Worm (Caenorhabditis elegans) whole organism, L1 larva: ENCODE measurements around the gene F16G10.13.

Experiments used
- C16A3.4 ChIP-seq: fragments of 150-350 bp; optimal IDR thresholded peaks from 2 replicates; lab custom pipeline; 2014; ENCODE audit warnings: missing biosample characterization, missing genetic modification characterization
- C34B4.2 ChIP-seq: sonication (generic microtip); optimal IDR thresholded peaks from 2 replicates; lab custom pipeline; 2017; ENCODE audit warnings: mild to moderate bottlenecking, missing genetic modification characterization, missing compliant biosample characterization
- F16B12.6 ChIP-seq: fragments of 150-350 bp; optimal IDR thresholded peaks from 2 replicates; lab custom pipeline; 2014; ENCODE audit warnings: missing biosample characterization, missing genetic modification characterization
- Y116A8C.19 ChIP-seq: sonication (generic microtip); optimal IDR thresholded peaks from 2 replicates; lab custom pipeline; 2016; ENCODE audit warnings: missing compliant biosample characterization, missing genetic modification characterization, borderline replicate concordance
- aly-2 ChIP-seq: fragments of 150-350 bp; optimal IDR thresholded peaks from 2 replicates; lab custom pipeline; 2014; ENCODE audit warnings: missing biosample characterization, missing genetic modification characterization
- ceh-63 ChIP-seq: fragments of 200-800 bp; sonication (Bioruptor generic); optimal IDR thresholded peaks from 2 replicates; lab custom pipeline; 2018; ENCODE audit warnings: mild to moderate bottlenecking, missing genetic modification characterization, missing compliant biosample characterization
- ceh-82 ChIP-seq, 3 experiments: fragments of 150-350 bp in 1 of 3; sonication (generic microtip) in 2 of 3; optimal IDR thresholded peaks; 2 replicates each; lab custom pipeline; 2014 to 2017; ENCODE audit warnings: missing biosample characterization in 3 of 3, missing genetic modification characterization in 3 of 3
- ceh-88 ChIP-seq: fragments of 200-800 bp; sonication (Bioruptor generic); IDR thresholded peaks from 2 replicates; pipeline ENCODE4 v1.3.6; 2022; ENCODE audit warnings: missing genetic modification characterization, missing compliant biosample characterization
- dpl-1 ChIP-seq, 3 experiments: fragments of 150-350 bp in 2 of 3; sonication (generic microtip) in 1 of 3; optimal IDR thresholded peaks; 2 replicates each; lab custom pipeline; 2014 to 2017; ENCODE audit warnings: missing biosample characterization in 3 of 3, missing genetic modification characterization in 3 of 3, missing genetic modification reagents in 3 of 3
- efl-1 ChIP-seq, 4 experiments: fragments of 150-350 bp; optimal IDR thresholded peaks in 3 of 4; peaks in 1 of 4; 1 replicate in 1 of 4; 2 replicates in 3 of 4; lab custom pipeline; 2014; ENCODE audit warnings: missing biosample characterization in 2 of 4, missing genetic modification characterization in 2 of 4, missing genetic modification reagents in 2 of 4
- efl-3 ChIP-seq: fragments of 200-800 bp; sonication (Bioruptor generic); optimal IDR thresholded peaks from 2 replicates; lab custom pipeline; 2018; ENCODE audit warnings: mild to moderate bottlenecking, missing genetic modification characterization, missing compliant biosample characterization
- egl-27 ChIP-seq, 2 experiments: fragments of 150-350 bp in 1 of 2; sonication (generic microtip); optimal IDR thresholded peaks; 3 replicates each; lab custom pipeline; 2017 to 2018; ENCODE audit warnings: missing biosample characterization in 2 of 2, missing genetic modification characterization in 2 of 2, missing genetic modification reagents in 2 of 2
- elt-2 ChIP-seq: sonication (generic microtip); optimal IDR thresholded peaks from 2 replicates; lab custom pipeline; 2016; ENCODE audit warnings: missing genetic modification characterization, mild to moderate bottlenecking, inconsistent platforms, missing compliant biosample characterization, missing genetic modification reagents
- elt-3 ChIP-seq, 6 experiments: fragments of 150-350 bp in 1 of 6; sonication (generic microtip); optimal IDR thresholded peaks; 2 replicates each; lab custom pipeline; 2017 to 2018; ENCODE audit warnings: missing biosample characterization in 6 of 6, missing genetic modification characterization in 6 of 6, inconsistent platforms in 1 of 6
- ets-5 ChIP-seq: fragments of 200-800 bp; sonication (Bioruptor generic); IDR thresholded peaks from 2 replicates; pipeline ENCODE4 v1.3.6; 2022; ENCODE audit warnings: missing genetic modification characterization, missing compliant biosample characterization
- fkh-10 ChIP-seq: sonication (generic microtip); optimal IDR thresholded peaks from 2 replicates; lab custom pipeline; 2017; ENCODE audit warnings: missing biosample characterization, missing genetic modification reagents, missing genetic modification characterization
- fkh-4 ChIP-seq: sonication (generic microtip); optimal IDR thresholded peaks from 2 replicates; lab custom pipeline; 2016; ENCODE audit warnings: missing compliant biosample characterization, missing genetic modification characterization, borderline replicate concordance
- fkh-8 ChIP-seq: sonication (generic microtip); optimal IDR thresholded peaks from 2 replicates; lab custom pipeline; 2016; ENCODE audit warnings: mild to moderate bottlenecking, missing genetic modification characterization, missing compliant biosample characterization
- fos-1 ChIP-seq: fragments of 150-350 bp; optimal IDR thresholded peaks from 2 replicates; lab custom pipeline; 2014; ENCODE audit warnings: missing biosample characterization, missing genetic modification characterization
- hlh-17 ChIP-seq: fragments of 200-800 bp; sonication (Bioruptor generic); optimal IDR thresholded peaks from 2 replicates; lab custom pipeline; 2018; ENCODE audit warnings: missing genetic modification characterization, mild to moderate bottlenecking, missing compliant biosample characterization, moderate library complexity, borderline replicate concordance
- hpl-2 ChIP-seq: fragments of 150-350 bp; optimal IDR thresholded peaks from 2 replicates; lab custom pipeline; 2014; ENCODE audit warnings: missing biosample characterization, missing genetic modification reagents, missing genetic modification characterization
- irx-1 ChIP-seq: sonication (generic microtip); optimal IDR thresholded peaks from 2 replicates; lab custom pipeline; 2016; ENCODE audit warnings: missing genetic modification characterization, missing compliant biosample characterization
- isw-1 ChIP-seq: fragments of 200-800 bp; sonication (Bioruptor generic); IDR thresholded peaks from 2 replicates; pipeline ENCODE4 v1.3.6; 2022; ENCODE audit warnings: missing genetic modification characterization, missing compliant biosample characterization
- lin-13 ChIP-seq: fragments of 150-350 bp; optimal IDR thresholded peaks from 2 replicates; lab custom pipeline; 2014; ENCODE audit warnings: missing biosample characterization, missing genetic modification reagents, missing genetic modification characterization
- lin-14 ChIP-seq: fragments of 200-800 bp; sonication (Bioruptor generic); optimal IDR thresholded peaks from 2 replicates; lab custom pipeline; 2018; ENCODE audit warnings: mild to moderate bottlenecking, missing genetic modification characterization, moderate library complexity, missing compliant biosample characterization
- lin-15B ChIP-seq: fragments of 150-350 bp; sonication (generic microtip); optimal IDR thresholded peaks from 3 replicates; lab custom pipeline; 2014; ENCODE audit warnings: missing biosample characterization, missing genetic modification characterization
- lsy-2 ChIP-seq, 2 experiments: fragments of 150-350 bp; optimal IDR thresholded peaks; 2 replicates each; lab custom pipeline; 2014; ENCODE audit warnings: missing biosample characterization in 2 of 2, missing genetic modification characterization in 2 of 2
- mdl-1 ChIP-seq, 2 experiments: fragments of 150-350 bp; optimal IDR thresholded peaks; 2 replicates each; lab custom pipeline; 2014 to 2017; ENCODE audit warnings: missing biosample characterization in 2 of 2, missing genetic modification characterization in 2 of 2, inconsistent platforms in 1 of 2
- mef-2 ChIP-seq: fragments of 150-350 bp; optimal IDR thresholded peaks from 2 replicates; lab custom pipeline; 2014; ENCODE audit warnings: missing biosample characterization, missing genetic modification characterization
- nhr-11 ChIP-seq: fragments of 150-350 bp; optimal IDR thresholded peaks from 2 replicates; lab custom pipeline; 2014; ENCODE audit warnings: missing biosample characterization, missing genetic modification characterization
- nhr-12 ChIP-seq: sonication (generic microtip); optimal IDR thresholded peaks from 2 replicates; lab custom pipeline; 2017; ENCODE audit warnings: missing biosample characterization, missing genetic modification characterization
- nhr-19 ChIP-seq: fragments of 200-800 bp; sonication (Bioruptor generic); conservative IDR thresholded peaks from 2 replicates; pipeline ENCODE4 v1.3.6; 2022; ENCODE audit warnings: missing genetic modification characterization, missing compliant biosample characterization
- nhr-28 ChIP-seq: fragments of 150-350 bp; optimal IDR thresholded peaks from 2 replicates; lab custom pipeline; 2014; ENCODE audit warnings: missing biosample characterization, missing genetic modification characterization
- nhr-47 ChIP-seq: sonication (generic microtip); optimal IDR thresholded peaks from 2 replicates; lab custom pipeline; 2016; ENCODE audit warnings: mild to moderate bottlenecking, missing genetic modification characterization, moderate library complexity, missing compliant biosample characterization
- nhr-76 ChIP-seq: sonication (generic microtip); optimal IDR thresholded peaks from 2 replicates; lab custom pipeline; 2017; ENCODE audit warnings: missing biosample characterization, missing genetic modification characterization
- nhr-84 ChIP-seq: sonication (generic microtip); optimal IDR thresholded peaks from 2 replicates; lab custom pipeline; 2017; ENCODE audit warnings: missing biosample characterization, missing genetic modification characterization
- nhr-85 ChIP-seq: sonication (generic microtip); peaks from one replicate; lab custom pipeline; 2016; ENCODE audit warnings: missing genetic modification characterization, inconsistent platforms, missing compliant biosample characterization
- nhr-90 ChIP-seq: sonication (generic microtip); optimal IDR thresholded peaks from 2 replicates; lab custom pipeline; 2016; ENCODE audit warnings: mild to moderate bottlenecking, missing genetic modification characterization, missing compliant biosample characterization; ENCODE audit not compliant: poor library complexity
- pax-3 ChIP-seq: fragments of 200-800 bp; sonication (Bioruptor generic); optimal IDR thresholded peaks from 2 replicates; lab custom pipeline; 2018; ENCODE audit warnings: mild to moderate bottlenecking, missing genetic modification characterization, moderate library complexity, missing compliant biosample characterization
- rnt-1 ChIP-seq: sonication (generic microtip); optimal IDR thresholded peaks from 2 replicates; lab custom pipeline; 2016; ENCODE audit warnings: mild to moderate bottlenecking, missing genetic modification characterization, moderate library complexity, missing compliant biosample characterization
- snpc-4 ChIP-seq: fragments of 150-350 bp; optimal IDR thresholded peaks from 2 replicates; lab custom pipeline; 2014; ENCODE audit warnings: missing biosample characterization, missing genetic modification characterization
- snu-23 ChIP-seq: sonication (generic microtip); optimal IDR thresholded peaks from 2 replicates; lab custom pipeline; 2016; ENCODE audit warnings: missing genetic modification characterization, missing compliant biosample characterization
- sox-4 ChIP-seq: sonication (generic microtip); optimal IDR thresholded peaks from 2 replicates; lab custom pipeline; 2016; ENCODE audit warnings: missing genetic modification characterization, missing compliant biosample characterization
- sptf-1 ChIP-seq: fragments of 150-350 bp; optimal IDR thresholded peaks from 2 replicates; lab custom pipeline; 2014; ENCODE audit warnings: missing biosample characterization, missing genetic modification characterization
- unc-130 ChIP-seq: fragments of 150-350 bp; optimal IDR thresholded peaks from 2 replicates; lab custom pipeline; 2017; ENCODE audit warnings: missing biosample characterization, missing genetic modification characterization, inconsistent platforms
- unc-86 ChIP-seq: sonication (generic microtip); optimal IDR thresholded peaks from 2 replicates; lab custom pipeline; 2016; ENCODE audit warnings: missing genetic modification characterization, missing compliant biosample characterization
- unc-98 ChIP-seq: fragments of 200-800 bp; sonication (Bioruptor generic); IDR thresholded peaks from 2 replicates; pipeline ENCODE4 v1.3.6; 2022; ENCODE audit warnings: missing genetic modification characterization, missing compliant biosample characterization
- xbp-1 ChIP-seq: sonication (generic microtip); optimal IDR thresholded peaks from 2 replicates; lab custom pipeline; 2016; ENCODE audit warnings: missing genetic modification characterization, missing compliant biosample characterization
- zag-1 ChIP-seq: fragments of 150-350 bp; optimal IDR thresholded peaks from 2 replicates; lab custom pipeline; 2014; ENCODE audit warnings: missing biosample characterization, missing genetic modification characterization
- ztf-11 ChIP-seq, 2 experiments: sonication (generic microtip); optimal IDR thresholded peaks; 2 replicates each; lab custom pipeline; 2016 to 2017; ENCODE audit warnings: missing genetic modification characterization in 2 of 2, missing biosample characterization in 1 of 2, missing compliant biosample characterization in 1 of 2
- ztf-4 ChIP-seq: fragments of 150-350 bp; optimal IDR thresholded peaks from 2 replicates; lab custom pipeline; 2014; ENCODE audit warnings: missing biosample characterization, missing genetic modification characterization

Gene F16G10.13

ce11 chrII:2442243-2442642 is 46.5 kb upstream of the F16G10.13 start (continued):
- TF ChIP-seq ztf-4 (tag; lab: Kevin White, UChicago) (no peak), dpl-1 (GFP tag; optimal IDR thresholded peaks at IDR 0.05; lab: Kevin White, UChicago) (peak in 2 of 3 experiments; percentile 20 to 21), mdl-1 (tag; optimal IDR thresholded peaks at IDR 0.05; lab: Kevin White, UChicago) (peak in 1 of 2 experiments; percentile 8), lin-14 (GFP tag; lab: Kevin White, UChicago) (peak; percentile 70), fos-1 (tag; lab: Kevin White, UChicago) (peak; percentile 20), nhr-90 (tag; lab: Kevin White, UChicago) (no peak), xbp-1 (no peak), Y116A8C.19 (tag; lab: Kevin White, UChicago) (no peak), lin-15B (tag; lab: Kevin White, UChicago) (no peak), fkh-8 (no peak), rnt-1 (tag; lab: Kevin White, UChicago) (no peak), ztf-11 (tag; optimal IDR thresholded peaks at IDR 0.05; lab: Kevin White, UChicago) (no peak), ets-5 (GFP tag; lab: Robert Waterston, UW) (no peak), ceh-82 (tag; optimal IDR thresholded peaks at IDR 0.05; lab: Kevin White, UChicago) (no peak), ceh-88 (GFP tag; lab: Robert Waterston, UW) (no peak), irx-1 (tag; lab: Kevin White, UChicago) (no peak), hpl-2 (GFP tag; lab: Kevin White, UChicago) (no peak), snu-23 (GFP tag; lab: Kevin White, UChicago) (peak; percentile 40), nhr-12 (no peak), hlh-17 (no peak), unc-130 (no peak), efl-3 (GFP tag; lab: Kevin White, UChicago) (no peak), egl-27 (tag; optimal IDR thresholded peaks at IDR 0.05; lab: Kevin White, UChicago) (no peak), isw-1 (GFP tag; lab: Robert Waterston, UW) (no peak), F16B12.6 (tag; lab: Kevin White, UChicago) (no peak), mef-2 (tag; lab: Kevin White, UChicago) (no peak), sox-4 (tag; lab: Kevin White, UChicago) (no peak), nhr-76 (no peak), pax-3 (tag; lab: Kevin White, UChicago) (no peak), unc-86 (no peak), nhr-28 (tag; lab: Kevin White, UChicago) (no peak), nhr-85 (peak; percentile 81), nhr-19 (GFP tag; lab: Robert Waterston, UW) (0 out of 2 replicates have a peak, but pooled peaks have one; percentile 3), nhr-11 (no peak), fkh-10 (GFP tag; lab: Kevin White, UChicago) (no peak), snpc-4 (no peak), elt-2 (peak; percentile 12), C16A3.4 (tag; lab: Kevin White, UChicago) (no peak), fkh-4 (tag; lab: Kevin White, UChicago) (no peak), elt-3 (tag; optimal IDR thresholded peaks at IDR 0.05; lab: Kevin White, UChicago) (peak in 1 of 6 experiments; percentile 34), C34B4.2 (tag; lab: Kevin White, UChicago) (no peak), ceh-63 (no peak), lsy-2 (tag; optimal IDR thresholded peaks at IDR 0.05; lab: Kevin White, UChicago) (peak in 1 of 2 experiments; percentile 15), nhr-47 (no peak), efl-1 (optimal IDR thresholded peaks at IDR 0.05; lab: Kevin White, UChicago) (peak in 1 of 2 experiments; percentile 20), efl-1 (GFP tag; optimal IDR thresholded peaks at IDR 0.05 in 1 of 2; lab: Kevin White, UChicago) (peak in 1 of 2 experiments; percentile 92), sptf-1 (tag; lab: Kevin White, UChicago) (no peak), zag-1 (tag; lab: Kevin White, UChicago) (no peak), nhr-84 (tag; lab: Kevin White, UChicago) (no peak), aly-2 (tag; lab: Kevin White, UChicago) (no peak), unc-98 (GFP tag; lab: Robert Waterston, UW) (no peak), lin-13 (GFP tag; lab: Kevin White, UChicago) (no peak)
